Worm (Caenorhabditis elegans) whole organism, L1 larva: Measurements from ENCODE around the gene col-131.

Source experiments
- C34B4.2 ChIP-seq: sonication (generic microtip); optimal IDR thresholded peaks from 2 replicates; lab custom pipeline; 2017; ENCODE audit warnings: mild to moderate bottlenecking, missing genetic modification characterization, missing compliant biosample characterization
- Y116A8C.19 ChIP-seq: sonication (generic microtip); optimal IDR thresholded peaks from 2 replicates; lab custom pipeline; 2016; ENCODE audit warnings: missing compliant biosample characterization, missing genetic modification characterization, borderline replicate concordance
- aly-2 ChIP-seq: fragments of 150-350 bp; optimal IDR thresholded peaks from 2 replicates; lab custom pipeline; 2014; ENCODE audit warnings: missing biosample characterization, missing genetic modification characterization
- blmp-1 ChIP-seq: fragments of 150-350 bp; optimal IDR thresholded peaks from 2 replicates; lab custom pipeline; 2014; ENCODE audit warnings: missing biosample characterization, missing genetic modification characterization
- ceh-8 ChIP-seq: fragments of 200-800 bp; sonication (Bioruptor generic); optimal IDR thresholded peaks from 2 replicates; lab custom pipeline; 2018; ENCODE audit warnings: mild to moderate bottlenecking, missing genetic modification characterization, moderate library complexity, missing compliant biosample characterization
- ceh-82 ChIP-seq, 3 experiments: fragments of 150-350 bp in 1 of 3; sonication (generic microtip) in 2 of 3; optimal IDR thresholded peaks; 2 replicates each; lab custom pipeline; 2014 to 2017; ENCODE audit warnings: missing biosample characterization in 3 of 3, missing genetic modification characterization in 3 of 3
- ceh-88 ChIP-seq: fragments of 200-800 bp; sonication (Bioruptor generic); IDR thresholded peaks from 2 replicates; pipeline ENCODE4 v1.3.6; 2022; ENCODE audit warnings: missing genetic modification characterization, missing compliant biosample characterization
- ceh-90 ChIP-seq: sonication (generic microtip); optimal IDR thresholded peaks from 2 replicates; lab custom pipeline; 2016; ENCODE audit warnings: missing genetic modification characterization, missing compliant biosample characterization
- efl-1 ChIP-seq, 4 experiments: fragments of 150-350 bp; optimal IDR thresholded peaks in 3 of 4; peaks in 1 of 4; 1 replicate in 1 of 4; 2 replicates in 3 of 4; lab custom pipeline; 2014; ENCODE audit warnings: missing biosample characterization in 2 of 4, missing genetic modification characterization in 2 of 4, missing genetic modification reagents in 2 of 4
- efl-3 ChIP-seq: fragments of 200-800 bp; sonication (Bioruptor generic); optimal IDR thresholded peaks from 2 replicates; lab custom pipeline; 2018; ENCODE audit warnings: mild to moderate bottlenecking, missing genetic modification characterization, missing compliant biosample characterization
- egl-27 ChIP-seq, 2 experiments: fragments of 150-350 bp in 1 of 2; sonication (generic microtip); optimal IDR thresholded peaks; 3 replicates each; lab custom pipeline; 2017 to 2018; ENCODE audit warnings: missing biosample characterization in 2 of 2, missing genetic modification characterization in 2 of 2, missing genetic modification reagents in 2 of 2
- elt-3 ChIP-seq, 6 experiments: fragments of 150-350 bp in 1 of 6; sonication (generic microtip); optimal IDR thresholded peaks; 2 replicates each; lab custom pipeline; 2017 to 2018; ENCODE audit warnings: missing biosample characterization in 6 of 6, missing genetic modification characterization in 6 of 6, inconsistent platforms in 1 of 6
- fkh-10 ChIP-seq: sonication (generic microtip); optimal IDR thresholded peaks from 2 replicates; lab custom pipeline; 2017; ENCODE audit warnings: missing biosample characterization, missing genetic modification reagents, missing genetic modification characterization
- fkh-4 ChIP-seq: sonication (generic microtip); optimal IDR thresholded peaks from 2 replicates; lab custom pipeline; 2016; ENCODE audit warnings: missing compliant biosample characterization, missing genetic modification characterization, borderline replicate concordance
- hpl-2 ChIP-seq: fragments of 150-350 bp; optimal IDR thresholded peaks from 2 replicates; lab custom pipeline; 2014; ENCODE audit warnings: missing biosample characterization, missing genetic modification reagents, missing genetic modification characterization
- lin-14 ChIP-seq: fragments of 200-800 bp; sonication (Bioruptor generic); optimal IDR thresholded peaks from 2 replicates; lab custom pipeline; 2018; ENCODE audit warnings: mild to moderate bottlenecking, missing genetic modification characterization, moderate library complexity, missing compliant biosample characterization
- lin-15B ChIP-seq: fragments of 150-350 bp; sonication (generic microtip); optimal IDR thresholded peaks from 3 replicates; lab custom pipeline; 2014; ENCODE audit warnings: missing biosample characterization, missing genetic modification characterization
- lin-35 ChIP-seq, 2 experiments: fragments of 150-350 bp; optimal IDR thresholded peaks; 2 replicates each; lab custom pipeline; 2014; ENCODE audit warnings: missing biosample characterization in 2 of 2, missing genetic modification characterization in 2 of 2, missing genetic modification reagents in 2 of 2
- lin-39 ChIP-seq: fragments of 150-350 bp; optimal IDR thresholded peaks from 2 replicates; lab custom pipeline; 2014; ENCODE audit warnings: missing biosample characterization, missing genetic modification reagents, missing genetic modification characterization
- mab-9 ChIP-seq: fragments of 200-800 bp; sonication (Bioruptor generic); IDR thresholded peaks from 2 replicates; pipeline ENCODE4 v1.3.6; 2022; ENCODE audit warnings: missing genetic modification reagents, missing genetic modification characterization, missing compliant biosample characterization
- mdl-1 ChIP-seq, 2 experiments: fragments of 150-350 bp; optimal IDR thresholded peaks; 2 replicates each; lab custom pipeline; 2014 to 2017; ENCODE audit warnings: missing biosample characterization in 2 of 2, missing genetic modification characterization in 2 of 2, inconsistent platforms in 1 of 2
- mep-1 ChIP-seq: fragments of 150-350 bp; optimal IDR thresholded peaks from 2 replicates; lab custom pipeline; 2014; ENCODE audit warnings: missing biosample characterization, missing genetic modification characterization
- nhr-11 ChIP-seq: fragments of 150-350 bp; optimal IDR thresholded peaks from 2 replicates; lab custom pipeline; 2014; ENCODE audit warnings: missing biosample characterization, missing genetic modification characterization
- nhr-12 ChIP-seq: sonication (generic microtip); optimal IDR thresholded peaks from 2 replicates; lab custom pipeline; 2017; ENCODE audit warnings: missing biosample characterization, missing genetic modification characterization
- nhr-19 ChIP-seq: fragments of 200-800 bp; sonication (Bioruptor generic); conservative IDR thresholded peaks from 2 replicates; pipeline ENCODE4 v1.3.6; 2022; ENCODE audit warnings: missing genetic modification characterization, missing compliant biosample characterization
- nhr-20 ChIP-seq: sonication (generic microtip); optimal IDR thresholded peaks from 2 replicates; lab custom pipeline; 2016; ENCODE audit warnings: mild to moderate bottlenecking, missing genetic modification characterization, missing compliant biosample characterization
- nhr-71 ChIP-seq: sonication (generic microtip); optimal IDR thresholded peaks from 2 replicates; lab custom pipeline; 2016; ENCODE audit warnings: mild to moderate bottlenecking, missing genetic modification characterization, moderate library complexity, missing compliant biosample characterization
- nhr-85 ChIP-seq: sonication (generic microtip); peaks from one replicate; lab custom pipeline; 2016; ENCODE audit warnings: missing genetic modification characterization, inconsistent platforms, missing compliant biosample characterization
- nhr-90 ChIP-seq: sonication (generic microtip); optimal IDR thresholded peaks from 2 replicates; lab custom pipeline; 2016; ENCODE audit warnings: mild to moderate bottlenecking, missing genetic modification characterization, missing compliant biosample characterization; ENCODE audit not compliant: poor library complexity
- pag-3 ChIP-seq: sonication (generic microtip); optimal IDR thresholded peaks from 2 replicates; lab custom pipeline; 2017; ENCODE audit warnings: missing genetic modification characterization, mild to moderate bottlenecking, missing compliant biosample characterization, antibody characterized with exemption, borderline replicate concordance; ENCODE audit not compliant: insufficient read depth
- skn-1 ChIP-seq: fragments of 150-350 bp; optimal IDR thresholded peaks from 2 replicates; lab custom pipeline; 2014; ENCODE audit warnings: missing biosample characterization, missing genetic modification characterization
- snu-23 ChIP-seq: sonication (generic microtip); optimal IDR thresholded peaks from 2 replicates; lab custom pipeline; 2016; ENCODE audit warnings: missing genetic modification characterization, missing compliant biosample characterization
- tbx-2 ChIP-seq: sonication (generic microtip); optimal IDR thresholded peaks from 2 replicates; lab custom pipeline; 2016; ENCODE audit warnings: missing genetic modification characterization, missing compliant biosample characterization
- unc-130 ChIP-seq: fragments of 150-350 bp; optimal IDR thresholded peaks from 2 replicates; lab custom pipeline; 2017; ENCODE audit warnings: missing biosample characterization, missing genetic modification characterization, inconsistent platforms
- unc-98 ChIP-seq: fragments of 200-800 bp; sonication (Bioruptor generic); IDR thresholded peaks from 2 replicates; pipeline ENCODE4 v1.3.6; 2022; ENCODE audit warnings: missing genetic modification characterization, missing compliant biosample characterization
- vab-15 ChIP-seq: sonication (generic microtip); optimal IDR thresholded peaks from 2 replicates; lab custom pipeline; 2017; ENCODE audit warnings: missing genotype, mild to moderate bottlenecking, missing genetic modification characterization, missing compliant biosample characterization

col-131 gene

DNA sequence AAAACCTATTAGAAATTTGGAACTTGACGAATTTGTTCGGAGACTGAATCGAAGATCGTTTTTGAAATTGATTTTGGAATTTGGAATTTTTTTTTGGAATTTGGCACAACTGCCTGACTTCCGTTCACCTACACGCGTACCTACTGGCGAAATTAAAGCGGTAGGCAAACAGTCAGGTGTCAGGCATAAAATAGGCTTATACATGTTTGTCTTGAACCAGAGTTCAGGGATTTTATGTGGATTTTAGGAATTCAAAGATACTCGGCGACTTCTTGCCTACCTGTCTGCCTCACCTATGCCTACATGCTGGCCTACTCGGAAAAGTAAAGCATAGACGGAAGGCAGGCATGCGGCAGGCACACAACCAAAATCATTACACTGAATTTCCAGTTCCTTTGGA lies 11.2 kb upstream of the col-131 start:
- TF ChIP-seq aly-2 (no peak), fkh-10 (GFP tag; lab: Kevin White, UChicago) (no peak), C34B4.2 (no peak), efl-3 (GFP tag; lab: Kevin White, UChicago) (no peak), nhr-19 (GFP tag; lab: Robert Waterston, UW) (no peak), mep-1 (tag; lab: Kevin White, UChicago) (no peak), egl-27 (tag; optimal IDR thresholded peaks at IDR 0.05; lab: Kevin White, UChicago) (no peak), lin-15B (tag; lab: Kevin White, UChicago) (no peak), ceh-88 (GFP tag; lab: Robert Waterston, UW) (no peak), fkh-4 (tag; lab: Kevin White, UChicago) (no peak), mab-9 (GFP tag; lab: Robert Waterston, UW) (no peak), unc-98 (GFP tag; lab: Robert Waterston, UW) (no peak), nhr-11 (no peak), mdl-1 (tag; optimal IDR thresholded peaks at IDR 0.05; lab: Kevin White, UChicago) (no peak), ceh-82 (tag; optimal IDR thresholded peaks at IDR 0.05; lab: Kevin White, UChicago) (no peak)
- TF ChIP-seq, all 84 proteins: peak for 0

DNA sequence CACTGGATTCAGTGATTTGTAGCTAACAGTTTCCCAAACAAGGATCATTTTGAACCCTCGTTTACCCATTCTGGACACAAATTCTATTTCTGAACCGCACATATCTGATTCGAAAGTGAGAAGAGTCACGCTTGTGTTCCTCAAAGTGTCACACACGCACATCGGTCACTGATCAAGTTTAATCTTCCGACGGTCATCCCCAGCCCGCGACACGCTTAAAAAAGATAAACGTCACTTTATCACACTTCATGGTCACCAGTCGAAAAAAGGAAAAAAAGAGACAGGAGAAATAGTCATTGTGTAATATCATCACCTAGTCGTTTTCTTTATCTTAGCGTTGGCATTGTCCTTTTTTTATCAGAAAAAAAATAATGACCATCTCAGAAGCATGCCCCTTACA lies 10.6 kb upstream of the col-131 start:
- no peak for TF ChIP-seq ceh-90 (tag; lab: Kevin White, UChicago)
- peak; percentile 91 for TF ChIP-seq nhr-85 (tag; lab: Kevin White, UChicago)
- TF ChIP-seq nhr-20 (tag; lab: Kevin White, UChicago): peak; percentile 54
- no peak for TF ChIP-seq nhr-12 (tag; lab: Kevin White, UChicago)
- no peak for TF ChIP-seq efl-3 (GFP tag; lab: Kevin White, UChicago)
- peak in 1 of 2 experiments; percentile 50 for TF ChIP-seq lin-35 (GFP tag; optimal IDR thresholded peaks at IDR 0.05; lab: Kevin White, UChicago)
- TF ChIP-seq mdl-1 (tag; optimal IDR thresholded peaks at IDR 0.05; lab: Kevin White, UChicago): peak in 1 of 2 experiments; percentile 37
- no peak for TF ChIP-seq vab-15
- no peak for TF ChIP-seq tbx-2 (tag; lab: Kevin White, UChicago)
- TF ChIP-seq nhr-90 (tag; lab: Kevin White, UChicago): peak; percentile 7
- TF ChIP-seq lin-14 (GFP tag; lab: Kevin White, UChicago): peak; percentile 63
- TF ChIP-seq elt-3 (tag; optimal IDR thresholded peaks at IDR 0.05; lab: Kevin White, UChicago): peak in 2 of 6 experiments; percentile 44 to 78
- TF ChIP-seq nhr-71: peak; percentile 64
- TF ChIP-seq lin-39 (tag; lab: Kevin White, UChicago): no peak
- peak; percentile 80 for TF ChIP-seq blmp-1
- TF ChIP-seq pag-3 (tag; lab: Kevin White, UChicago): no peak
- peak; percentile 1 for TF ChIP-seq skn-1 (tag; lab: Kevin White, UChicago)
- no peak for TF ChIP-seq Y116A8C.19 (tag; lab: Kevin White, UChicago)
- peak; percentile 45 for TF ChIP-seq nhr-19 (GFP tag; lab: Robert Waterston, UW)
- TF ChIP-seq unc-130: no peak
- TF ChIP-seq hpl-2 (GFP tag; lab: Kevin White, UChicago): no peak
- TF ChIP-seq snu-23: peak; percentile 42

- TF ChIP-seq nhr-19 (GFP tag; lab: Robert Waterston, UW) (no peak), ceh-8 (GFP tag; lab: Kevin White, UChicago) (no peak), efl-1 (optimal IDR thresholded peaks at IDR 0.05; lab: Kevin White, UChicago) (no peak), efl-1 (GFP tag; optimal IDR thresholded peaks at IDR 0.05 in 1 of 2; lab: Kevin White, UChicago) (peak in 1 of 2 experiments; percentile 26), blmp-1 (no peak)
These were observed 9.5 kb upstream of the col-131 start, which contains the start of gene C39E9.7 for ce11 chrIV:13076620-13077019. TSS of gene C39E9.7 (minus strand) at chrIV:13076720.
